Worm (Caenorhabditis elegans) whole organism, mixed stage, embryonic: ENCODE measurements around the gene ins-11.

ENCODE experiments used
- M03D4.4 ChIP-seq: sonication (generic microtip); optimal IDR thresholded peaks from 2 replicates; lab custom pipeline; 2017; ENCODE audit warnings: mild to moderate bottlenecking, missing genetic modification characterization, missing compliant biosample characterization
- bed-3 ChIP-seq: fragments of 200-800 bp; sonication (Bioruptor generic); optimal IDR thresholded peaks from 3 replicates; lab custom pipeline; 2018; ENCODE audit warnings: mild to moderate bottlenecking, missing genetic modification characterization, moderate library complexity, missing compliant biosample characterization
- blmp-1 ChIP-seq: fragments of 150-350 bp; optimal IDR thresholded peaks from 2 replicates; lab custom pipeline; 2014; ENCODE audit warnings: missing biosample characterization, missing genetic modification characterization
- ceh-39 ChIP-seq: fragments of 150-350 bp; optimal IDR thresholded peaks from 2 replicates; lab custom pipeline; 2014; ENCODE audit warnings: missing biosample characterization, missing genetic modification characterization
- ceh-43 ChIP-seq: fragments of 200-800 bp; sonication (Bioruptor generic); optimal IDR thresholded peaks from 2 replicates; lab custom pipeline; 2018; ENCODE audit warnings: mild to moderate bottlenecking, missing genetic modification characterization, moderate library complexity, missing compliant biosample characterization
- ceh-83 ChIP-seq: fragments of 200-800 bp; sonication (Bioruptor generic); optimal IDR thresholded peaks from 2 replicates; lab custom pipeline; 2018; ENCODE audit warnings: mild to moderate bottlenecking, missing genetic modification characterization, missing compliant biosample characterization
- ces-1 ChIP-seq: fragments of 150-350 bp; optimal IDR thresholded peaks from 2 replicates; lab custom pipeline; 2014; ENCODE audit warnings: missing biosample characterization, missing genetic modification reagents, missing genetic modification characterization
- cnd-1 ChIP-seq: fragments of 200-800 bp; sonication (Bioruptor generic); optimal IDR thresholded peaks from 2 replicates; lab custom pipeline; 2018; ENCODE audit warnings: mild to moderate bottlenecking, missing genetic modification characterization, missing compliant biosample characterization
- drap-1 ChIP-seq: fragments of 200-800 bp; sonication (Bioruptor generic); optimal IDR thresholded peaks from 3 replicates; lab custom pipeline; 2018; ENCODE audit warnings: mild to moderate bottlenecking, missing genetic modification characterization, missing compliant biosample characterization
- elt-1 ChIP-seq: sonication (generic microtip); optimal IDR thresholded peaks from 2 replicates; lab custom pipeline; 2017; ENCODE audit warnings: missing genetic modification characterization, mild to moderate bottlenecking, missing compliant biosample characterization, antibody characterized with exemption, moderate library complexity, borderline replicate concordance; ENCODE audit not compliant: insufficient read depth
- elt-3 ChIP-seq: fragments of 150-350 bp; optimal IDR thresholded peaks from 2 replicates; lab custom pipeline; 2014; ENCODE audit warnings: missing biosample characterization, missing genetic modification characterization
- flh-1 ChIP-seq: fragments of 200-800 bp; sonication (Bioruptor generic); optimal IDR thresholded peaks from 2 replicates; lab custom pipeline; 2018; ENCODE audit warnings: mild to moderate bottlenecking, missing genetic modification characterization, moderate library complexity, missing compliant biosample characterization
- ham-2 ChIP-seq: fragments of 200-800 bp; sonication (Bioruptor generic); optimal IDR thresholded peaks from 2 replicates; lab custom pipeline; 2018; ENCODE audit warnings: mild to moderate bottlenecking, missing genetic modification characterization, missing compliant biosample characterization
- hlh-1 ChIP-seq: fragments of 150-350 bp; optimal IDR thresholded peaks from 2 replicates; lab custom pipeline; 2014; ENCODE audit warnings: missing biosample characterization, missing genetic modification reagents, missing genetic modification characterization
- lin-13 ChIP-seq: fragments of 150-350 bp; optimal IDR thresholded peaks from 2 replicates; lab custom pipeline; 2014; ENCODE audit warnings: missing biosample characterization, missing genetic modification characterization
- lin-32 ChIP-seq: fragments of 200-800 bp; sonication (Bioruptor generic); optimal IDR thresholded peaks from 2 replicates; lab custom pipeline; 2018; ENCODE audit warnings: mild to moderate bottlenecking, missing genetic modification characterization, missing compliant biosample characterization
- lsy-2 ChIP-seq: fragments of 150-350 bp; optimal IDR thresholded peaks from 2 replicates; lab custom pipeline; 2014; ENCODE audit warnings: missing biosample characterization, missing genetic modification characterization
- mab-5 ChIP-seq: fragments of 150-350 bp; optimal IDR thresholded peaks from 2 replicates; lab custom pipeline; 2014; ENCODE audit warnings: missing biosample characterization, missing genetic modification characterization
- mep-1 ChIP-seq: fragments of 150-350 bp; optimal IDR thresholded peaks from 2 replicates; lab custom pipeline; 2017; ENCODE audit warnings: missing biosample characterization, missing genetic modification reagents, missing genetic modification characterization, inconsistent platforms
- mls-2 ChIP-seq: sonication (generic microtip); optimal IDR thresholded peaks from 2 replicates; lab custom pipeline; 2016; ENCODE audit warnings: mild to moderate bottlenecking, missing genetic modification characterization, moderate library complexity, missing compliant biosample characterization
- nhr-12 ChIP-seq: fragments of 150-350 bp; optimal IDR thresholded peaks from 2 replicates; lab custom pipeline; 2014; ENCODE audit warnings: missing biosample characterization, missing genetic modification characterization
- nhr-2 ChIP-seq: fragments of 150-350 bp; optimal IDR thresholded peaks from 2 replicates; lab custom pipeline; 2014; ENCODE audit warnings: missing biosample characterization, missing genetic modification characterization
- nhr-237 ChIP-seq: fragments of 150-350 bp; optimal IDR thresholded peaks from 2 replicates; lab custom pipeline; 2014; ENCODE audit warnings: missing biosample characterization, missing genetic modification characterization
- nhr-28 ChIP-seq: fragments of 150-350 bp; optimal IDR thresholded peaks from 2 replicates; lab custom pipeline; 2014; ENCODE audit warnings: missing biosample characterization, missing genetic modification characterization
- nhr-76 ChIP-seq: sonication (generic microtip); optimal IDR thresholded peaks from 2 replicates; lab custom pipeline; 2017; ENCODE audit warnings: missing biosample characterization, missing genetic modification characterization
- pha-4 ChIP-seq: fragments of 150-350 bp; optimal IDR thresholded peaks from 2 replicates; lab custom pipeline; 2018; ENCODE audit warnings: missing biosample characterization, missing genetic modification reagents, missing genetic modification characterization
- sem-2 ChIP-seq: fragments of 200-800 bp; sonication (Bioruptor generic); optimal IDR thresholded peaks from 2 replicates; lab custom pipeline; 2018; ENCODE audit warnings: mild to moderate bottlenecking, missing genetic modification characterization, missing compliant biosample characterization
- snpc-4 ChIP-seq: fragments of 150-350 bp; optimal IDR thresholded peaks from 2 replicates; lab custom pipeline; 2014; ENCODE audit warnings: missing biosample characterization, missing genetic modification characterization
- sptf-1 ChIP-seq: sonication (generic microtip); optimal IDR thresholded peaks from 2 replicates; lab custom pipeline; 2017; ENCODE audit warnings: mild to moderate bottlenecking, missing genetic modification characterization, moderate library complexity, missing compliant biosample characterization
- tbx-8 ChIP-seq: fragments of 200-800 bp; sonication (Bioruptor generic); optimal IDR thresholded peaks from 2 replicates; lab custom pipeline; 2018; ENCODE audit warnings: mild to moderate bottlenecking, missing genetic modification characterization, moderate library complexity, missing compliant biosample characterization
- unc-120 ChIP-seq: sonication (generic microtip); optimal IDR thresholded peaks from 2 replicates; lab custom pipeline; 2017; ENCODE audit warnings: missing genetic modification characterization, missing compliant biosample characterization; ENCODE audit not compliant: poor library complexity, severe bottlenecking
- unc-39 ChIP-seq: fragments of 150-350 bp; optimal IDR thresholded peaks from 2 replicates; lab custom pipeline; 2014; ENCODE audit warnings: missing biosample characterization, missing genetic modification characterization
- unc-62 ChIP-seq: fragments of 150-350 bp; optimal IDR thresholded peaks from 2 replicates; lab custom pipeline; 2014; ENCODE audit warnings: missing biosample characterization, missing genetic modification reagents, missing genetic modification characterization
- zip-8 ChIP-seq: fragments of 150-350 bp; optimal IDR thresholded peaks from 2 replicates; lab custom pipeline; 2014; ENCODE audit warnings: missing biosample characterization, missing genetic modification characterization
- ztf-11 ChIP-seq: fragments of 150-350 bp; optimal IDR thresholded peaks from 2 replicates; lab custom pipeline; 2014; ENCODE audit warnings: missing biosample characterization, missing genetic modification characterization

Gene ins-11

DNA sequence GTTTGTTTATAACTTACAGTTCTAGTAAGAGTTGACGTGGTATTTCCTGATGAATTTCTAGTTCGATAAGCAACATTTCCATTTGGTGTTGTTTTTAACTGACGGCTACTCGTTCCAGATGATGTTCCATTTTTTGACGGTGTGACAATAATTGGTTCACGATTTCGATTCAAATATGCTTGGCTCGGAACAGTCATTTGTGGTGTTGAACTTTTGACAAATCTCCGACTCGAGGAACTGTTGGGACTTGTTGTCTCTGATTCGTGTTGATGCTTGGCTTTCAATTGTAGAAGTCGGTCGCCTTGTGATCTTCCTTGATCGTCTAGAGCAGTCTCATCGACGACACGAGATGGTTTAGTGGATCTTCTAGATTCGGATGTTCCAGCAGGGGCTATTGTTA is 35.0 kb downstream of the ins-11 start:
- TF ChIP-seq flh-1 (GFP tag; lab: Kevin White, UChicago) (no peak), elt-3 (tag; lab: Kevin White, UChicago) (no peak), ztf-11 (tag; lab: Kevin White, UChicago) (no peak), ham-2 (no peak), snpc-4 (tag; lab: Kevin White, UChicago) (no peak), ceh-83 (GFP tag; lab: Kevin White, UChicago) (no peak), blmp-1 (tag; lab: Kevin White, UChicago) (no peak), nhr-76 (tag; lab: Kevin White, UChicago) (no peak), sem-2 (GFP tag; lab: Kevin White, UChicago) (no peak), tbx-8 (GFP tag; lab: Kevin White, UChicago) (no peak), M03D4.4 (no peak)

DNA sequence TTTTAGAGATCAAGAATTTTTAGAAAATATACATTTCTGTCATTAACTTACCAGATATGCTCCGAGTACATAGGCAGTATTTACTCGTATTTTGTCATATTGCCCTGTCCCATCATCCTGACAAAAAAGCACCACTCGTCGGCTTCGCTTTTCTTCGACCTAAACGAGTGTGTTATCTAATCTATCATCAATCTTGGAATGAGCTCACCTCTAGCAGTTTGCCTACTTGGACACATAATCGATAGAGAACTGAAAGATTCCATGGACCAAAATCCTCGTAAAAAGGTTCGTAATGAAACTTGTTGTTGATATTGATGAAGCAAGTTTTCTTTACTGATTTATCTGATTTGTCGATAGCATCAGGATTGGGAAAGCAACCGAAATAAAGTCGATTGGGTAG is 36.3 kb downstream of the ins-11 start:
- no peak for TF ChIP-seq blmp-1 (tag; lab: Kevin White, UChicago)
- no peak for TF ChIP-seq unc-39
- TF ChIP-seq pha-4 (tag; lab: Kevin White, UChicago): no peak
- no peak for TF ChIP-seq ham-2
- no peak for TF ChIP-seq ces-1
- no peak for TF ChIP-seq elt-1
- TF ChIP-seq nhr-237 (tag; lab: Kevin White, UChicago): no peak
- TF ChIP-seq drap-1 (GFP tag; lab: Kevin White, UChicago): no peak

DNA sequence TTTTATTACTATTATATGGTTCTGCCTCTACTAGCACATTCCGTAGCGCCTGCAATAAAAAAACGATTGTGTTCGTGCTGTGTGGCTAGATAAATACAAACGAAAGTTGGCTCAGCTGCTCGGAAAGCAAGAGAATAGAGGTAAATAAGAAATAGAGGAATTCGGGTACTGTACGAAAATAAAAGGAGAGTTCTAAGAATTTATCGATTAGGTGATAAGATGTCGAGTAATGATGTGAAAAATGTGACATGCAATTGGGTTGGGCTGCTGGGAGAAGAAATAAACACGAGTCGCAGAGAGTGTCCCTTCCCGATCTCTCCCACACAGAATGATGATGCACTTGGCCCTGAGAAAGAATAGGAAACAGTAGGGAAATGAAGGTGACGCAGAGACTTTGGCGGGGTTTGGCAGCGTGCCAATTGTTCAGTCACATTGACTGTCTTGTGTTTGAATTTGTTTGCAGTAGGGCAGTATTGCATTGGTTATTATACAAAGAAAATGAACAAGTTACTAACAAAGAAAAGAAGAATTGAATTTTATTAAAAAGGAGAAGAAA is 36.9 kb downstream of the ins-11 start, which contains the start of gene cdc-14:
cdc-14 (minus strand) TSS at position 51 of the 556 bp plus-strand sequence.
- TF ChIP-seq hlh-1: peak; percentile 86
- no peak for TF ChIP-seq tbx-8 (GFP tag; lab: Kevin White, UChicago)
- TF ChIP-seq unc-62 (GFP tag; lab: Kevin White, UChicago): peak; percentile 80
- TF ChIP-seq nhr-237 (tag; lab: Kevin White, UChicago): peak; percentile 39
- TF ChIP-seq mls-2 (tag; lab: Kevin White, UChicago): no peak
- no peak for TF ChIP-seq lin-32 (GFP tag; lab: Kevin White, UChicago)
- peak; percentile 44 for TF ChIP-seq lsy-2 (tag; lab: Kevin White, UChicago)
- no peak for TF ChIP-seq ceh-83 (GFP tag; lab: Kevin White, UChicago)
- no peak for TF ChIP-seq nhr-12
- TF ChIP-seq ces-1: peak; percentile 45
- peak; percentile 75 for TF ChIP-seq ceh-39 (tag; lab: Kevin White, UChicago)
- TF ChIP-seq zip-8: no peak
- TF ChIP-seq cnd-1 (tag; lab: Kevin White, UChicago): peak; percentile 47
- peak; percentile 81 for TF ChIP-seq lin-13 (tag; lab: Kevin White, UChicago)
- peak; percentile 2 for TF ChIP-seq nhr-2
- TF ChIP-seq unc-120: peak; percentile 74
- peak; percentile 87 for TF ChIP-seq mep-1 (tag; lab: Kevin White, UChicago)
- TF ChIP-seq ham-2: no peak
- no peak for TF ChIP-seq sptf-1

DNA sequence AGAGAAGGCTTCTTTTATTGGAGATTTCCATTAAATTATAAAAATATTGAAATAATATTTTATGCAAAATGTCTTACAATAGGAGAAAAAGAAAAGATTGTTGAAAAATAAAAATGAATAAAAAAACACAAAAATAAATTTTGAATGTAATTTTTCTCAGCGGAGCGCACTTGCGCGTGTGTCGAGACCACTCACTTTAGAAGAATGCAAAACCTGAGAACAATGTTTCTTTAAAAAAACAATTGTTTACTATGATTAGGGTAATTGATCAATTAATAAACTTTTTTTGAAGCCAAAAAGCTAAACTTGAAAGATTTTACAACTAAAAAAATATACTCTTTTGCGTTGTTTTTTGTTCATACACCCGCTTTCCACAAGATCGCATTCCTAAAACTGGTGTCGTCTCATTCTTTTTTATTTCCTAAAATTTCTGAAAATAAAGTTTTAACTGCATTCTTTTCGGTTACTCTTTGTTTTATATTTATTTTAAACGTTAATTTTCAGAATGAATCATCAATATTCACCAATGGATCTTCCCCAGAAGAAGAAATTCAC is 37.8 kb downstream of the ins-11 start, which contains the start of gene ttc-4:
ttc-4 (plus strand) TSS at position 505 of the 555 bp plus-strand sequence.
- TF ChIP-seq sem-2 (GFP tag; lab: Kevin White, UChicago): no peak
- TF ChIP-seq nhr-237 (tag; lab: Kevin White, UChicago): peak; percentile 68
- no peak for TF ChIP-seq ceh-83 (GFP tag; lab: Kevin White, UChicago)
- no peak for TF ChIP-seq drap-1 (GFP tag; lab: Kevin White, UChicago)
- no peak for TF ChIP-seq unc-39
- TF ChIP-seq elt-1: no peak
- TF ChIP-seq nhr-28 (tag; lab: Kevin White, UChicago): no peak
- no peak for TF ChIP-seq ceh-43 (GFP tag; lab: Kevin White, UChicago)
- TF ChIP-seq lin-32 (GFP tag; lab: Kevin White, UChicago): no peak
- TF ChIP-seq lsy-2 (tag; lab: Kevin White, UChicago): no peak
- TF ChIP-seq snpc-4 (tag; lab: Kevin White, UChicago): no peak
- no peak for TF ChIP-seq ham-2
- TF ChIP-seq ces-1: peak; percentile 39
- no peak for TF ChIP-seq unc-120
- no peak for TF ChIP-seq flh-1 (GFP tag; lab: Kevin White, UChicago)
- no peak for TF ChIP-seq bed-3 (GFP tag; lab: Kevin White, UChicago)
- no peak for TF ChIP-seq mab-5 (tag; lab: Kevin White, UChicago)
- TF ChIP-seq cnd-1 (tag; lab: Kevin White, UChicago): no peak
- no peak for TF ChIP-seq blmp-1 (tag; lab: Kevin White, UChicago)
- TF ChIP-seq mep-1 (tag; lab: Kevin White, UChicago): peak; percentile 68
- TF ChIP-seq lin-13 (tag; lab: Kevin White, UChicago): no peak
- TF ChIP-seq nhr-12: no peak
- TF ChIP-seq M03D4.4: no peak
- no peak for TF ChIP-seq unc-62 (GFP tag; lab: Kevin White, UChicago)
- no peak for TF ChIP-seq zip-8
- TF ChIP-seq nhr-76 (tag; lab: Kevin White, UChicago): no peak
- TF ChIP-seq sptf-1: peak; percentile 45
- TF ChIP-seq ztf-11 (tag; lab: Kevin White, UChicago): no peak
- TF ChIP-seq mls-2 (tag; lab: Kevin White, UChicago): no peak
